Fruit fly (Drosophila melanogaster): ENCODE data around the gene Tango4.

The Tango4 gene

DNA sequence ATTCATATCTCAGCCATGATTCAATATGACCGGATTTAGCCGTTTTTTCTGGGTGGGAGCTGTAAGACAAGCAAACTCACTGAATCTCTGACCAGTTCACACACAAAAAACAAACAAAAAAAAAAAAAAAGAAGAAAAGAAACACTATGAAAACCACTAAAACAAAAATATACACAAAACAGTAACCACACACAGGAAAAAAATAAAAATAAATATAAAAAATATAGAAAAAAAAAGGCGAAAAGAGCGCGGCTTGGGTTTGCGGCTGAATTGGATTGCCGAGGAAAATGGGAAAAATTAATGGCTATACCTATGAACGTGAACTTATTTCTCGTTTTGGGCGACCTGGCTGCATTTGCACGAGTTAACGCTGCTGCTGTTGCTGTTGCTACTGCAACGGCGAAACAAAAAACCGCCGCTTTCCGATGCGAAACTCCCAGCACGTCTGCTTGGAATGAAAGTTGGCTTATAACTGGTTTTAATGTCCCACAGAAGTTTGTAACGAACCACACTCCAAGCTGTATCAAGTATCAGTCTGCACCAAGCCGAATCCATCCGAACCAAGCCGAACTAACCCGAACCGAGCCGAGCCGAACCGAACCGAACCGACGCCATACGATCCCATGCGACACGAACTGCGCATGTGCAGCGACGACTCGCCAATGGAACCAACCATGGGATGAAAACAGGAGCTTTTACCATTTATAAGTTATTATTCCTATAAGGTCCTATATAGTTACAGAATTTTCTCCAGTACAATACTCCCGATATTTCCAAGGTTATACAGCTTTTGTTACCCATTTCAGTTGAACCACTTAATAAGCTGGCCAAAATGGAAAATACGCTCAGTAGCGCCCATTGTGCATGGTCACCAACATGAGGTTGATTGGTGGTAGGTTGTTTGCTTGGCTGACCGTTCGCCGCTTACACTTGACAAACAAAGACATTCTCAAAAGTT lies 17.2 kb upstream of the Tango4 start, which contains the start of gene fw:
Gene fw, minus strand, starts transcription at position 478 of the 958 bp plus-strand sequence.
- TF ChIP-seq CrebA (GFP tag; optimal IDR thresholded peaks at IDR 0.05; ENCODE audit: borderline replicate concordance): peak; percentile 6
- TF ChIP-seq CG32264 (GFP tag; optimal IDR thresholded peaks at IDR 0.05): peak; percentile 49
- peak; percentile 83 for TF ChIP-seq woc (GFP tag; optimal IDR thresholded peaks at IDR 0.05)
- TF ChIP-seq ey (GFP tag; optimal IDR thresholded peaks at IDR 0.05): peak; percentile 90
- peak; percentile 87 for TF ChIP-seq br (GFP tag; optimal IDR thresholded peaks at IDR 0.05)
- no peak for TF ChIP-seq Hr78 (GFP tag; optimal IDR thresholded peaks at IDR 0.05)
- no peak for TF ChIP-seq usp (GFP tag; optimal IDR thresholded peaks at IDR 0.05)
- TF ChIP-seq brk (GFP tag; optimal IDR thresholded peaks at IDR 0.05): peak; percentile 30
- TF ChIP-seq jim (GFP tag; optimal IDR thresholded peaks at IDR 0.05): no peak
- no peak for TF ChIP-seq tai (GFP tag; optimal IDR thresholded peaks at IDR 0.05)
- peak; percentile 70 for TF ChIP-seq Sp1 (GFP tag; optimal IDR thresholded peaks at IDR 0.05)
- peak; percentile 4 for TF ChIP-seq CG9705 (GFP tag; optimal IDR thresholded peaks at IDR 0.05)
- TF ChIP-seq N (GFP tag; optimal IDR thresholded peaks at IDR 0.05): no peak
- TF ChIP-seq Myc (optimal IDR thresholded peaks at IDR 0.05): no peak
- TF ChIP-seq psq (GFP tag; optimal IDR thresholded peaks at IDR 0.05): peak; percentile 62
- TF ChIP-seq Hr83 (GFP tag; optimal IDR thresholded peaks at IDR 0.05; ENCODE audit: poor library complexity, severe bottlenecking): no peak
- no peak for TF ChIP-seq lola (GFP tag; optimal IDR thresholded peaks at IDR 0.05)
- TF ChIP-seq fru (GFP tag; optimal IDR thresholded peaks at IDR 0.05): peak; percentile 86
- TF ChIP-seq HLH106 (tag; optimal IDR thresholded peaks at IDR 0.05): peak; percentile 80
- no peak for TF ChIP-seq Dfd (GFP tag; optimal IDR thresholded peaks at IDR 0.05)
- TF ChIP-seq sv (GFP tag; optimal IDR thresholded peaks at IDR 0.05): peak; percentile 3
- TF ChIP-seq pan (optimal IDR thresholded peaks at IDR 0.05): no peak
- TF ChIP-seq OdsH (GFP tag; optimal IDR thresholded peaks at IDR 0.05): peak; percentile 69
- no peak for TF ChIP-seq Jra (GFP tag; optimal IDR thresholded peaks at IDR 0.05)
- peak; percentile 88 for TF ChIP-seq h (GFP tag; optimal IDR thresholded peaks at IDR 0.05)
- peak; percentile 26 to 79 for TF ChIP-seq foxo (GFP tag; optimal IDR thresholded peaks at IDR 0.05)
- no peak for TF ChIP-seq Rel (GFP tag; optimal IDR thresholded peaks at IDR 0.05)
- TF ChIP-seq Rel (tag; optimal IDR thresholded peaks at IDR 0.05): peak; percentile 25
- peak; percentile 81 for TF ChIP-seq rgr (GFP tag; optimal IDR thresholded peaks at IDR 0.05)
- TF ChIP-seq Hnf4 (GFP tag; optimal IDR thresholded peaks at IDR 0.05): peak; percentile 72
- peak; percentile 69 for TF ChIP-seq Vsx2 (GFP tag; optimal IDR thresholded peaks at IDR 0.05; ENCODE audit: partially characterized antibody)

DNA sequence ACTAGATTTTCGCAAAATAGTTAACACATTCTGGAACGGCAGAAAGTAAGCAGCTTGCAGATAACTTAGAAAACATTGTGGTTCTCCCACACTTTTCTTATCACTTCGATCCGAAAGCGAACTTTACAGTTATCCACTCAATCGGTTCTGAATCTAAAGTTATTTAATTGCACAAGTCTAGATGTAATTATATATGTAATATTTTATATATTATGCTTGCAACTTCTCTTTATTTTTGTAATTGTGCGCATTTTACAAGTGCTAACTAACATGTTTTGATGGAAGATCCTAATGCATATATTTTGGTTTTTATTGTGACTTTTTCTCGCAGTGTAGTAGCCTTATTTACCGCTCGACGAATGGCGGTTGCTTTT lies 16.5 kb upstream of the Tango4 start:
- TF ChIP-seq Dfd (GFP tag; optimal IDR thresholded peaks at IDR 0.05) (no peak), N (GFP tag; optimal IDR thresholded peaks at IDR 0.05) (no peak), tai (GFP tag; optimal IDR thresholded peaks at IDR 0.05) (no peak), lola (GFP tag; optimal IDR thresholded peaks at IDR 0.05) (no peak), Jra (GFP tag; optimal IDR thresholded peaks at IDR 0.05) (no peak), Sp1 (GFP tag; optimal IDR thresholded peaks at IDR 0.05) (peak; percentile 62), Rel (GFP tag; optimal IDR thresholded peaks at IDR 0.05) (no peak), Rel (tag; optimal IDR thresholded peaks at IDR 0.05) (no peak), ey (GFP tag; optimal IDR thresholded peaks at IDR 0.05) (no peak), dsf (GFP tag; optimal IDR thresholded peaks at IDR 0.05; ENCODE audit: borderline replicate concordance) (no peak), dmrt93B (GFP tag; optimal IDR thresholded peaks at IDR 0.05) (peak; percentile 72), fru (GFP tag; optimal IDR thresholded peaks at IDR 0.05) (peak; percentile 7), foxo (GFP tag; optimal IDR thresholded peaks at IDR 0.05) (peak in 1 of 2 experiments; percentile 54), jim (GFP tag; optimal IDR thresholded peaks at IDR 0.05) (no peak), Vsx2 (GFP tag; optimal IDR thresholded peaks at IDR 0.05; ENCODE audit: partially characterized antibody) (no peak), h (GFP tag; optimal IDR thresholded peaks at IDR 0.05) (no peak), pan (optimal IDR thresholded peaks at IDR 0.05) (no peak), sv (GFP tag; optimal IDR thresholded peaks at IDR 0.05) (no peak), woc (GFP tag; optimal IDR thresholded peaks at IDR 0.05) (no peak), CG32264 (GFP tag; optimal IDR thresholded peaks at IDR 0.05) (no peak), GATAd (GFP tag; optimal IDR thresholded peaks at IDR 0.05) (no peak), brk (GFP tag; optimal IDR thresholded peaks at IDR 0.05) (no peak), Hr78 (GFP tag; optimal IDR thresholded peaks at IDR 0.05) (no peak), OdsH (GFP tag; optimal IDR thresholded peaks at IDR 0.05) (peak; percentile 38), Abd-B (GFP tag; optimal IDR thresholded peaks at IDR 0.05) (no peak), usp (GFP tag; optimal IDR thresholded peaks at IDR 0.05) (no peak), psq (GFP tag; optimal IDR thresholded peaks at IDR 0.05) (peak; percentile 54), HLH106 (tag; optimal IDR thresholded peaks at IDR 0.05) (peak; percentile 47)

Data from whole organism, wandering third instar larva.